Fruit fly (Drosophila melanogaster) whole organism, embryonic: ENCODE results near the gene CG31710.

Experiments
- Atf3 ChIP-seq: fragments of 200-800 bp; sonication (Bioruptor generic); optimal IDR thresholded peaks from 3 replicates; lab custom pipeline; 2016; ENCODE audit warnings: missing biosample characterization, missing genetic modification characterization
- CG10462 ChIP-seq: fragments of 200-800 bp; sonication (Bioruptor generic); optimal IDR thresholded peaks from 2 replicates; lab custom pipeline; 2016; ENCODE audit warnings: missing biosample characterization, missing genetic modification characterization
- CG11085 ChIP-seq: fragments of 200-800 bp; sonication (Bioruptor generic); IDR thresholded peaks from 2 replicates; pipeline ENCODE4 v1.3.6; 2022; ENCODE audit warnings: missing biosample characterization, missing genetic modification characterization
- CG11247 ChIP-seq: fragments of 200-800 bp; sonication (Bioruptor generic); IDR thresholded peaks from 2 replicates; pipeline ENCODE4 v1.3.6; 2022; ENCODE audit warnings: missing biosample characterization, missing genetic modification characterization
- CG11504 ChIP-seq: fragments of 200-800 bp; sonication (Bioruptor generic); optimal IDR thresholded peaks from 3 replicates; lab custom pipeline; 2019; ENCODE audit warnings: missing biosample characterization, mild to moderate bottlenecking, missing genetic modification characterization, moderate library complexity
- CG11560 ChIP-seq: fragments of 200-800 bp; sonication (Bioruptor generic); IDR thresholded peaks from 3 replicates; pipeline ENCODE4 v1.3.6; 2022; ENCODE audit warnings: missing biosample characterization, missing genetic modification characterization
- CG12104 ChIP-seq: fragments of 200-800 bp; sonication (Bioruptor generic); optimal IDR thresholded peaks from 3 replicates; lab custom pipeline; 2016; ENCODE audit warnings: missing biosample characterization, missing genetic modification characterization
- CG13123 ChIP-seq: fragments of 200-800 bp; sonication (Bioruptor generic); optimal IDR thresholded peaks from 2 replicates; lab custom pipeline; 2016; ENCODE audit warnings: missing biosample characterization, missing genetic modification characterization
- CG13424 ChIP-seq: fragments of 200-800 bp; sonication (Bioruptor generic); optimal IDR thresholded peaks from 2 replicates; lab custom pipeline; 2019; ENCODE audit warnings: missing biosample characterization, mild to moderate bottlenecking, missing genetic modification characterization, moderate library complexity
- CG16815 ChIP-seq: fragments of 200-800 bp; sonication (Bioruptor generic); optimal IDR thresholded peaks from 3 replicates; lab custom pipeline; 2017; ENCODE audit warnings: missing biosample characterization, mild to moderate bottlenecking, missing genetic modification characterization
- CG17568 ChIP-seq: fragments of 200-800 bp; sonication (Bioruptor generic); optimal IDR thresholded peaks from 2 replicates; lab custom pipeline; 2018; ENCODE audit warnings: missing biosample characterization, mild to moderate bottlenecking, missing genetic modification characterization, moderate library complexity
- CG2202 ChIP-seq: fragments of 200-800 bp; sonication (Bioruptor generic); optimal IDR thresholded peaks from 2 replicates; lab custom pipeline; 2018; ENCODE audit warnings: missing biosample characterization, mild to moderate bottlenecking, missing genetic modification characterization
- CG30403 ChIP-seq: fragments of 200-800 bp; sonication (Bioruptor generic); optimal IDR thresholded peaks from 3 replicates; lab custom pipeline; 2016; ENCODE audit warnings: missing biosample characterization, missing genetic modification characterization
- CG30431 ChIP-seq: fragments of 200-800 bp; sonication (Bioruptor generic); optimal IDR thresholded peaks from 2 replicates; lab custom pipeline; 2017; ENCODE audit warnings: missing biosample characterization, missing genetic modification characterization
- CG32532 ChIP-seq: fragments of 200-800 bp; sonication (Bioruptor generic); IDR thresholded peaks from 2 replicates; pipeline ENCODE4 v1.3.6; 2022; ENCODE audit warnings: missing biosample characterization, missing genetic modification characterization
- CG6175 ChIP-seq: fragments of 200-800 bp; sonication (Bioruptor generic); IDR thresholded peaks from 3 replicates; pipeline ENCODE4 v1.3.6; 2022; ENCODE audit warnings: missing biosample characterization, missing genetic modification characterization
- CG7357 ChIP-seq: fragments of 200-800 bp; sonication (Bioruptor generic); IDR thresholded peaks from 3 replicates; pipeline ENCODE4 v1.3.6; 2022; ENCODE audit warnings: missing biosample characterization, missing genetic modification characterization
- CG7556 ChIP-seq: fragments of 200-800 bp; sonication (Bioruptor generic); optimal IDR thresholded peaks from 2 replicates; lab custom pipeline; 2017; ENCODE audit warnings: missing biosample characterization, mild to moderate bottlenecking, missing genetic modification characterization
- CG7839 ChIP-seq: fragments of 200-800 bp; sonication (Bioruptor generic); optimal IDR thresholded peaks from 3 replicates; lab custom pipeline; 2018; ENCODE audit warnings: missing biosample characterization, mild to moderate bottlenecking, missing genetic modification characterization, moderate library complexity
- CG9876 ChIP-seq: fragments of 200-800 bp; sonication (Bioruptor generic); optimal IDR thresholded peaks from 2 replicates; lab custom pipeline; 2016; ENCODE audit warnings: missing biosample characterization, missing genetic modification characterization
- Camta ChIP-seq: fragments of 200-800 bp; sonication (Bioruptor generic); optimal IDR thresholded peaks from 2 replicates; lab custom pipeline; 2016; ENCODE audit warnings: missing biosample characterization, missing genetic modification characterization
- CoRest ChIP-seq: fragments of 200-800 bp; sonication (Bioruptor generic); optimal IDR thresholded peaks from 3 replicates; lab custom pipeline; 2018; ENCODE audit warnings: missing biosample characterization, mild to moderate bottlenecking, missing genetic modification characterization, moderate library complexity
- D ChIP-seq, 2 experiments: fragments of 200-800 bp in 1 of 2; fragments of >200 bp in 1 of 2; sonication (Bioruptor generic) in 1 of 2; optimal IDR thresholded peaks; 2 replicates in 1 of 2; 3 replicates in 1 of 2; lab custom pipeline; 2017; ENCODE audit warnings: mild to moderate bottlenecking in 1 of 2, missing biosample characterization in 1 of 2, missing genetic modification characterization in 1 of 2, missing genetic modification reagents in 1 of 2
- Dp ChIP-seq: fragments of 200-800 bp; sonication (Bioruptor generic); optimal IDR thresholded peaks from 2 replicates; lab custom pipeline; 2018; ENCODE audit warnings: missing biosample characterization, mild to moderate bottlenecking, missing genetic modification characterization, moderate library complexity
- HHEX ChIP-seq: fragments of 200-800 bp; sonication (Bioruptor generic); optimal IDR thresholded peaks from 3 replicates; lab custom pipeline; 2017; ENCODE audit warnings: missing biosample characterization, mild to moderate bottlenecking, missing genetic modification characterization, missing genetic modification reagents
- HLH54F ChIP-seq: fragments of 200-800 bp; sonication (Bioruptor generic); optimal IDR thresholded peaks from 3 replicates; lab custom pipeline; 2016; ENCODE audit warnings: missing biosample characterization, missing genetic modification characterization
- Max ChIP-seq: fragments of 200-800 bp; sonication (Bioruptor generic); optimal IDR thresholded peaks from 2 replicates; lab custom pipeline; 2016; ENCODE audit warnings: missing biosample characterization, mild to moderate bottlenecking, missing genetic modification characterization
- Myb ChIP-seq: fragments of 200-800 bp; sonication (Bioruptor generic); optimal IDR thresholded peaks from 2 replicates; lab custom pipeline; 2016; ENCODE audit warnings: missing biosample characterization, missing genetic modification characterization
- NK7.1 ChIP-seq: fragments of 200-800 bp; sonication (Bioruptor generic); optimal IDR thresholded peaks from 3 replicates; lab custom pipeline; 2016; ENCODE audit warnings: missing biosample characterization, missing genetic modification characterization
- NfI ChIP-seq: fragments of 200-800 bp; sonication (Bioruptor generic); optimal IDR thresholded peaks from 3 replicates; lab custom pipeline; 2018; ENCODE audit warnings: missing biosample characterization, mild to moderate bottlenecking, missing genetic modification characterization, moderate library complexity
- Oli ChIP-seq: fragments of 200-800 bp; sonication (Bioruptor generic); optimal IDR thresholded peaks from 2 replicates; lab custom pipeline; 2018; ENCODE audit warnings: missing biosample characterization, mild to moderate bottlenecking, missing genetic modification characterization, moderate library complexity
- Rx ChIP-seq: fragments of 200-800 bp; sonication (Bioruptor generic); IDR thresholded peaks from 2 replicates; pipeline ENCODE4 v1.3.6; 2022; ENCODE audit warnings: missing biosample characterization, missing genetic modification characterization
- ap ChIP-seq: fragments of 200-800 bp; sonication (Bioruptor generic); IDR thresholded peaks from 2 replicates; pipeline ENCODE4 v1.3.6; 2022; ENCODE audit warnings: missing biosample characterization, missing genetic modification characterization
- ase ChIP-seq: fragments of 200-800 bp; sonication (Bioruptor generic); IDR thresholded peaks from 3 replicates; pipeline ENCODE4 v1.3.6; 2022; ENCODE audit warnings: missing biosample characterization, missing genetic modification characterization
- bcd ChIP-seq: fragments of 200-800 bp; sonication (Bioruptor generic); optimal IDR thresholded peaks from 2 replicates; lab custom pipeline; 2017; ENCODE audit warnings: missing biosample characterization, mild to moderate bottlenecking, missing genetic modification characterization
- chif ChIP-seq, 2 experiments: fragments of 200-800 bp; sonication (Bioruptor generic); optimal IDR thresholded peaks; 3 replicates each; lab custom pipeline; 2016; ENCODE audit warnings: missing biosample characterization in 2 of 2, missing genetic modification characterization in 2 of 2
- gt ChIP-seq: fragments of 200-800 bp; sonication (Bioruptor generic); IDR thresholded peaks from 2 replicates; pipeline ENCODE4 v1.3.6; 2022; ENCODE audit warnings: missing biosample characterization, missing genetic modification characterization
- ham ChIP-seq: fragments of 200-800 bp; sonication (Bioruptor generic); IDR thresholded peaks from 2 replicates; pipeline ENCODE4 v1.3.6; 2022; ENCODE audit warnings: missing biosample characterization, missing genetic modification characterization
- inv ChIP-seq: fragments of 200-800 bp; sonication (Bioruptor generic); IDR thresholded peaks from 2 replicates; pipeline ENCODE4 v1.3.6; 2022; ENCODE audit warnings: missing biosample characterization, missing genetic modification characterization; ENCODE audit not compliant: partially characterized antibody
- lilli ChIP-seq: fragments of 200-800 bp; sonication (Bioruptor generic); optimal IDR thresholded peaks from 3 replicates; lab custom pipeline; 2016; ENCODE audit warnings: missing biosample characterization, missing genetic modification characterization
- lov ChIP-seq, 2 experiments: fragments of 200-800 bp in 1 of 2; fragments of >200 bp in 1 of 2; sonication (Bioruptor generic) in 1 of 2; IDR thresholded peaks in 1 of 2; optimal IDR thresholded peaks in 1 of 2; 2 replicates in 1 of 2; 3 replicates in 1 of 2; pipeline versions ENCODE4 v1.3.6 to Lab custom; 2017 to 2022; ENCODE audit warnings: missing biosample characterization in 1 of 2, missing genetic modification characterization in 1 of 2
- otp ChIP-seq: fragments of 200-800 bp; sonication (Bioruptor generic); IDR thresholded peaks from 3 replicates; pipeline ENCODE4, ENCODE4 v1.3.6; 2022; ENCODE audit warnings: missing biosample characterization, missing genetic modification characterization
- row ChIP-seq: fragments of 200-800 bp; sonication (Bioruptor generic); IDR thresholded peaks from 3 replicates; pipeline ENCODE4 v1.3.6; 2022; ENCODE audit warnings: missing biosample characterization, missing genetic modification characterization
- schlank ChIP-seq: fragments of 200-800 bp; sonication (Bioruptor generic); optimal IDR thresholded peaks from 2 replicates; lab custom pipeline; 2018; ENCODE audit warnings: missing biosample characterization, mild to moderate bottlenecking, missing genetic modification characterization
- sisA ChIP-seq: fragments of 200-800 bp; sonication (Bioruptor generic); IDR thresholded peaks from 2 replicates; pipeline ENCODE4 v1.3.6; 2022; ENCODE audit warnings: missing biosample characterization, missing genetic modification characterization
- so ChIP-seq: fragments of 200-800 bp; sonication (Bioruptor generic); IDR thresholded peaks from 3 replicates; pipeline ENCODE4 v1.3.6; 2022; ENCODE audit warnings: missing biosample characterization, missing genetic modification characterization
- vvl ChIP-seq: fragments of 200-800 bp; sonication (Bioruptor generic); IDR thresholded peaks from 2 replicates; pipeline ENCODE4 v1.3.6; 2022; ENCODE audit warnings: missing biosample characterization, missing genetic modification characterization
- yki ChIP-seq: fragments of >200 bp; optimal IDR thresholded peaks from 3 replicates; lab custom pipeline; 2018

Gene CG31710

DNA sequence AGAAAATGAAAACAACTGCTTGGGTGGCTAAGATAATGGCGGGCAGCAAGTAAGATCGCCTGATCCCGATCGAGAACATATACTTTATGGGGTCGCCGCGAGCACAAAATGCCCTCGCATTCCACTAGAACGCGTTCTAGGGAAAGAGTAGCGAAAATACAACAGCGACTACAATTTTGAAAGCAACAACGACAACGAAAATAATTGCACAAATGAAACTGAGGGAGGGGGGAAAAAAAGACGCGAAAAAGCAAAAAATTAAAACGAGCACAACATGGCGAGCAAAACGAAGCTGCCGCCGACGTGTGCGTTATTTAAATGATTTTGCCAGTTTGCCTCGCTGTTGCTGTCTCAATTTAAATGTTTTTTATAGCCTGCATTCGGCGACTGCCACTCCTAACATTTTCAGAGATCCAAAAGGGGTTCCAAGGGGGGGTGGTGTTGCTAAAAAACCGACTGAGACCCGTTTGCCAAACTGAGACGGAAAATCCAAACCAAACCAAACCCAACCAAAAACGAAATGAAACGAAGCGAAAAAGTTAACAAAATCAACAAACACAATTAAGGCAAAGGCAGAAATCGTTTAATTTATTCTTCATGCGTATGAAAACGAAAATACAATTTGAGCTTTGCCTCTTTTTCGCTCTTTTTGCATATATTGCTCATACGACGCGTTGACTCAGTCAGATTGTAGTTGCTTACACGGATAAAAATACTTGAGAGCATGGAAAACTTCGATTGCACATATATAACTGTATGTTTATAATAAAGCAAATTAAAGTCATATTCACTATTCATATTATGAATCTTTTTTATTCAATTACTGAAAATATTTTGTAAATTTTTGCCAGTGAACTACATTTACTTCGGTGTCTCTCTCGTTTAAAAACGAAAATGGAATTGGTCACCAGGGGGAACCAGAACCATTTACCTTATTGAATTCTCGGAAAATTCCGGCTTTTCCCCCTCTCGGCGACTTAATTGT is 13.1 kb downstream of the CG31710 start (continued):
- TF ChIP-seq gt (GFP tag; lab: Robert Waterston, UW) (no peak), schlank (peak; percentile 29), yki (lab: Kevin White, UChicago) (no peak), HHEX (GFP tag; lab: Kevin White, UChicago) (peak; percentile 60), ap (0 out of 2 replicates have a peak, but pooled peaks have one; percentile 31), CG11247 (GFP tag; lab: Robert Waterston, UW) (peak; percentile 68), CG17568 (GFP tag; lab: Kevin White, UChicago) (peak; percentile 7), CG11085 (GFP tag; lab: Robert Waterston, UW) (peak; percentile 59), bcd (GFP tag; lab: Kevin White, UChicago) (peak; percentile 34), chif (GFP tag; optimal IDR thresholded peaks at IDR 0.05; lab: Kevin White, UChicago) (no peak), ham (GFP tag; lab: Robert Waterston, UW) (peak; percentile 48; the same call in 1 of the 2 replicates), so (GFP tag; lab: Robert Waterston, UW) (peak; percentile 78; the same call in 2 of the 3 replicates), HLH54F (GFP tag; lab: Kevin White, UChicago) (peak; percentile 0), CG7839 (peak; percentile 71), NK7.1 (GFP tag; lab: Kevin White, UChicago) (no peak), CG13424 (tag; lab: Kevin White, UChicago) (peak; percentile 63), CG2202 (no peak), CG11504 (peak; percentile 75), Myb (GFP tag; lab: Kevin White, UChicago) (no peak), CoRest (tag; lab: Kevin White, UChicago) (peak; percentile 72), CG13123 (GFP tag; lab: Kevin White, UChicago) (no peak), D (optimal IDR thresholded peaks at IDR 0.05; lab: Kevin White, UChicago) (no peak), D (GFP tag; optimal IDR thresholded peaks at IDR 0.05; lab: Kevin White, UChicago) (no peak), Dp (GFP tag; lab: Kevin White, UChicago) (no peak), ase (peak; percentile 56; the same call in 2 of the 3 replicates), CG9876 (GFP tag; lab: Kevin White, UChicago) (no peak), CG32532 (GFP tag; lab: Robert Waterston, UW) (peak; percentile 91), otp (GFP tag; lab: Robert Waterston, UW) (no peak), lilli (GFP tag; lab: Kevin White, UChicago) (peak; percentile 71), CG10462 (GFP tag; lab: Kevin White, UChicago) (peak; percentile 23), NfI (GFP tag; lab: Kevin White, UChicago) (peak; percentile 56), CG30403 (peak; percentile 78), CG30431 (GFP tag; lab: Kevin White, UChicago) (no peak), CG7357 (GFP tag; lab: Robert Waterston, UW) (peak; percentile 74; the same call in 2 of the 3 replicates), CG11560 (tag; lab: Robert Waterston, UW) (peak; percentile 67), sisA (GFP tag; lab: Robert Waterston, UW) (peak; percentile 69; the same call in 1 of the 2 replicates), Max (GFP tag; lab: Kevin White, UChicago) (peak; percentile 49), CG6175 (GFP tag; lab: Robert Waterston, UW) (peak; percentile 8; the same call in 2 of the 3 replicates), Rx (GFP tag; lab: Robert Waterston, UW) (0 out of 2 replicates have a peak, but pooled peaks have one; percentile 43), Oli (tag; lab: Kevin White, UChicago) (peak; percentile 59), Atf3 (GFP tag; lab: Kevin White, UChicago) (no peak), Camta (peak; percentile 29), lov (optimal IDR thresholded peaks at IDR 0.05; lab: Kevin White, UChicago) (no peak), lov (GFP tag; IDR thresholded peaks at IDR 0.05; lab: Robert Waterston, UW) (no peak), vvl (GFP tag; lab: Robert Waterston, UW) (peak; percentile 78), CG16815 (GFP tag; lab: Kevin White, UChicago) (peak; percentile 2), CG12104 (GFP tag; lab: Kevin White, UChicago) (peak; percentile 30), CG7556 (GFP tag; lab: Kevin White, UChicago) (peak; percentile 66), row (GFP tag; lab: Robert Waterston, UW) (peak; percentile 89), inv (GFP tag; lab: Robert Waterston, UW) (no peak)
